Fruit fly (Drosophila melanogaster) whole organism, adult: ENCODE data around the gene BthD.
A peak's percentile ranks its signal among the peaks of the same experiment; 100 is the strongest.

Experiments
- CG11617 ChIP-seq: fragments of 200-800 bp; sonication (Bioruptor generic); optimal IDR thresholded peaks from 2 replicates; lab custom pipeline; 2017; ENCODE audit warnings: mild to moderate bottlenecking, missing biosample characterization, missing genetic modification reagents, missing genetic modification characterization
- CG12768 ChIP-seq: fragments of 200-800 bp; sonication (Bioruptor generic); optimal IDR thresholded peaks from 2 replicates; lab custom pipeline; 2017; ENCODE audit warnings: missing biosample characterization, missing genetic modification characterization, mild to moderate bottlenecking, moderate library complexity, missing genetic modification reagents
- CG14711 ChIP-seq: fragments of 200-800 bp; sonication (Bioruptor generic); optimal IDR thresholded peaks from 2 replicates; lab custom pipeline; 2018; ENCODE audit warnings: missing biosample characterization, mild to moderate bottlenecking, missing genetic modification characterization, moderate library complexity
- CG1620 ChIP-seq: fragments of 200-800 bp; sonication (Bioruptor generic); optimal IDR thresholded peaks from 2 replicates; lab custom pipeline; 2016; ENCODE audit warnings: missing biosample characterization, missing genetic modification characterization
- CG33017 ChIP-seq: fragments of 200-800 bp; sonication (Bioruptor generic); optimal IDR thresholded peaks from 2 replicates; lab custom pipeline; 2018; ENCODE audit warnings: missing biosample characterization, mild to moderate bottlenecking, missing genetic modification characterization, moderate library complexity
- CG5204 ChIP-seq: fragments of 200-800 bp; sonication (Bioruptor generic); optimal IDR thresholded peaks from 2 replicates; lab custom pipeline; 2016; ENCODE audit warnings: missing biosample characterization, missing genetic modification characterization
- CG7045 ChIP-seq: fragments of 200-800 bp; sonication (Bioruptor generic); optimal IDR thresholded peaks from 2 replicates; lab custom pipeline; 2017; ENCODE audit warnings: missing biosample characterization, mild to moderate bottlenecking, missing genetic modification characterization
- CG7101 ChIP-seq: fragments of 200-800 bp; sonication (Bioruptor generic); optimal IDR thresholded peaks from 2 replicates; lab custom pipeline; 2018; ENCODE audit warnings: missing biosample characterization, mild to moderate bottlenecking, missing genetic modification characterization, moderate library complexity
- Clk ChIP-seq: fragments of 200-800 bp; sonication (Bioruptor generic); optimal IDR thresholded peaks from 2 replicates; lab custom pipeline; 2017; ENCODE audit warnings: missing biosample characterization, missing genetic modification characterization
- Crg-1 ChIP-seq: fragments of 200-800 bp; sonication (Bioruptor generic); optimal IDR thresholded peaks from 2 replicates; lab custom pipeline; 2016; ENCODE audit warnings: missing biosample characterization, missing genetic modification characterization
- Hr96 ChIP-seq: fragments of 200-800 bp; sonication (Bioruptor generic); optimal IDR thresholded peaks from 2 replicates; lab custom pipeline; 2016; ENCODE audit warnings: missing biosample characterization, missing genetic modification characterization
- Mnt ChIP-seq: fragments of 200-800 bp; sonication (Bioruptor generic); optimal IDR thresholded peaks from 2 replicates; lab custom pipeline; 2016; ENCODE audit warnings: missing biosample characterization, mild to moderate bottlenecking, missing genetic modification characterization
- bab1 ChIP-seq: fragments of 200-800 bp; sonication (Bioruptor generic); optimal IDR thresholded peaks from 3 replicates; lab custom pipeline; 2019; ENCODE audit warnings: missing biosample characterization, mild to moderate bottlenecking, missing genetic modification characterization, moderate library complexity
- cic ChIP-seq: fragments of 200-800 bp; sonication (Bioruptor generic); optimal IDR thresholded peaks from 2 replicates; lab custom pipeline; 2017; ENCODE audit warnings: missing biosample characterization, mild to moderate bottlenecking, missing genetic modification characterization, moderate library complexity
- cnc ChIP-seq, 2 experiments: fragments of >200 bp; optimal IDR thresholded peaks; 2 replicates each; lab custom pipeline; 2017
- kay ChIP-seq: fragments of 200-800 bp; sonication (Bioruptor generic); peaks from one replicate; lab custom pipeline; 2016; ENCODE audit warnings: missing biosample characterization, missing genetic modification characterization, borderline replicate concordance
- ovo ChIP-seq: fragments of 200-800 bp; sonication (Bioruptor generic); optimal IDR thresholded peaks from 2 replicates; lab custom pipeline; 2016; ENCODE audit warnings: missing biosample characterization, missing genetic modification characterization
- pad ChIP-seq: fragments of 200-800 bp; sonication (Bioruptor generic); optimal IDR thresholded peaks from 3 replicates; lab custom pipeline; 2017; ENCODE audit warnings: missing biosample characterization, missing genetic modification characterization, mild to moderate bottlenecking, moderate library complexity, missing genetic modification reagents
- tj ChIP-seq: fragments of 200-800 bp; sonication (Bioruptor generic); optimal IDR thresholded peaks from 3 replicates; lab custom pipeline; 2017; ENCODE audit warnings: missing biosample characterization, mild to moderate bottlenecking, missing genetic modification characterization, moderate library complexity
- toe ChIP-seq: fragments of 200-800 bp; sonication (Bioruptor generic); optimal IDR thresholded peaks from 2 replicates; lab custom pipeline; 2016; ENCODE audit warnings: missing biosample characterization, missing genetic modification characterization

BthD gene

dm6 chrX:13625080-13625723, 13.3 kb downstream of the BthD start:
- TF ChIP-seq Mnt (GFP tag; lab: Kevin White, UChicago), result no peak
- TF ChIP-seq tj (GFP tag; lab: Kevin White, UChicago), result peak; percentile 67
- TF ChIP-seq ovo (GFP tag; lab: Kevin White, UChicago), result peak; percentile 29
- peak; percentile 63 for TF ChIP-seq pad (GFP tag; lab: Kevin White, UChicago)
- no peak for TF ChIP-seq CG1620

- TF ChIP-seq CG33017 (no peak), CG5204 (GFP tag; lab: Kevin White, UChicago) (no peak), Clk (GFP tag; lab: Kevin White, UChicago) (no peak), CG12768 (no peak), CG7101 (no peak), Hr96 (GFP tag; lab: Kevin White, UChicago) (no peak), CG11617 (GFP tag; lab: Kevin White, UChicago) (no peak), CG7045 (GFP tag; lab: Kevin White, UChicago) (no peak), cic (GFP tag; lab: Kevin White, UChicago) (no peak), tj (GFP tag; lab: Kevin White, UChicago) (no peak), Crg-1 (GFP tag; lab: Kevin White, UChicago) (no peak), Mnt (GFP tag; lab: Kevin White, UChicago) (no peak), CG1620 (no peak), bab1 (GFP tag; lab: Kevin White, UChicago) (no peak), kay (GFP tag; lab: Kevin White, UChicago) (no peak), ovo (GFP tag; lab: Kevin White, UChicago) (no peak), pad (GFP tag; lab: Kevin White, UChicago) (no peak), CG14711 (tag; lab: Kevin White, UChicago) (no peak)
These were observed 14.1 kb downstream of the BthD start for dm6 chrX:13625888-13626578.

DNA sequence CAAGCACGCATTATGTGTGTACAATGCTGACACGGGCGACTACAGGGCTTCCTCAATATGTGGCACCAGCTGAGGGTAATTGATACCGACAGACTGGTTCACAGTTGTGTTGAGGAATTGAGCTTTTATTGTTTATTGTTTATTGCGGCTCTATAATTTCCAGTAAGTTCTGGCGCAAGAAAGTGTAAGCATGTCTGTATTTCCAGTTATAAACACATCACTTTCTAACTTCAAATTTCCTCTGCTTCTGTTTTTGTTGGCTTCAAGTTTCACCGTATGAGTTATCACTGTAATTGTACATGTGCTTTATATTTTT, 14.6 kb downstream of the BthD start:
- TF ChIP-seq kay (GFP tag; lab: Kevin White, UChicago) (no peak), CG33017 (peak; percentile 15), CG12768 (no peak), Hr96 (GFP tag; lab: Kevin White, UChicago) (no peak), cnc (optimal IDR thresholded peaks at IDR 0.05; lab: Kevin White, UChicago) (no peak), pad (GFP tag; lab: Kevin White, UChicago) (no peak), Crg-1 (GFP tag; lab: Kevin White, UChicago) (no peak), CG7045 (GFP tag; lab: Kevin White, UChicago) (peak; percentile 25), Clk (GFP tag; lab: Kevin White, UChicago) (no peak), CG7101 (no peak), CG1620 (no peak), toe (GFP tag; lab: Kevin White, UChicago) (no peak), tj (GFP tag; lab: Kevin White, UChicago) (no peak), cic (GFP tag; lab: Kevin White, UChicago) (no peak), Mnt (GFP tag; lab: Kevin White, UChicago) (peak; percentile 38)

DNA sequence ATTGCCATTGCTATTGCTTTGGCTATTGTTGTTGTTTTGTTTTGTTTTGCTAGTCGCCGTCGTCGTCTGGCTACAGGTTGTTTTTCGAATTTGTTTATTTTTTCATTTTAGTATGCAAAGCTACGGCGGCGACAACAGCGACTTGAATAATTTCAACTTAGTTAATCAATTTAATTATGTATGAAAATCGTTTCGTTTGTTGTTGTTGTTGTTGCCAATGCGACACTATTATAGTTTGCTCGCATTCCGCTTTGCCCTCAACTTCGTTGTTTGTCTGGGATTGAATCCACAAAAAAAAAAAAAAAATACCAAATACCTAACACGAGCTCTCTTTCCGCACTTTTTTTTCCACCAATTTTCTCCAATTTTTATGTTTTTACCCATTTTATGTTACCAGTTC, 15.9 kb downstream of the BthD start:
- TF ChIP-seq kay (GFP tag; lab: Kevin White, UChicago) (peak; percentile 20), CG33017 (no peak)

DNA sequence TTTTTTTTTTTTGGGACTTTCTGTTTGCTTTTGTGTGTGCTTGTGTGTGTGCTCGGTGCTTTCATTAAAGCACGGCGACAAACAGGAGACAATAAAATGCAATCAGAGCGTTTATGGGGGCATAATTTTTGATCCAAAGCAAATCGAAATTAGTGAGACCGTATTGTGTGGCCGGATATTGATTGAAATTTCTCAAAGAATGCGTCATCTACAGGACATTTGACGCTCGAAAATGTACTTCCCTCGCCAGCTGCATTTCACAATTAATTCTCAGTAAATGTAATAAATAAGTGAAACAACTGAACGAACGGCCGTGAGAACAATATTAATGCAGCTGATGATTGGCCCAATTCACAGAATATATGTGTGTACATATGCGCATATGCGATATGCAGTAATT, 17.5 kb downstream of the BthD start:
- no peak for TF ChIP-seq CG33017
- peak; percentile 41 for TF ChIP-seq kay (GFP tag; lab: Kevin White, UChicago)
- no peak for TF ChIP-seq toe (GFP tag; lab: Kevin White, UChicago)

- TF ChIP-seq CG14711 (tag; lab: Kevin White, UChicago), result peak; percentile 57
- TF ChIP-seq bab1 (GFP tag; lab: Kevin White, UChicago), result peak; percentile 56
- peak; percentile 55 for TF ChIP-seq CG7045 (GFP tag; lab: Kevin White, UChicago)
- peak; percentile 23 for TF ChIP-seq tj (GFP tag; lab: Kevin White, UChicago)
- TF ChIP-seq Clk (GFP tag; lab: Kevin White, UChicago), result no peak
- TF ChIP-seq Crg-1 (GFP tag; lab: Kevin White, UChicago), result no peak
- peak; percentile 62 for TF ChIP-seq CG7101
- TF ChIP-seq CG1620, result peak; percentile 2
- peak; percentile 37 for TF ChIP-seq CG12768
- no peak for TF ChIP-seq ovo (GFP tag; lab: Kevin White, UChicago)
- TF ChIP-seq CG5204 (GFP tag; lab: Kevin White, UChicago), result peak; percentile 42
- TF ChIP-seq Mnt (GFP tag; lab: Kevin White, UChicago), result peak; percentile 18
- no peak for TF ChIP-seq cic (GFP tag; lab: Kevin White, UChicago)
- peak; percentile 39 for TF ChIP-seq CG11617 (GFP tag; lab: Kevin White, UChicago)
- TF ChIP-seq CG33017, result peak; percentile 64
These were observed 18.5 kb downstream of the BthD start for dm6 chrX:13630290-13630900.
